Worm (Caenorhabditis elegans) whole organism, midembryonic: ENCODE data around the gene spdl-1.

Experiments used
- T22C8.4 ChIP-seq: fragments of 200-800 bp; sonication (Bioruptor generic); IDR thresholded peaks from 2 replicates; pipeline ENCODE4 v1.3.6; 2022; ENCODE audit warnings: missing genetic modification characterization, missing compliant biosample characterization
- cog-1 ChIP-seq: sonication (generic microtip); optimal IDR thresholded peaks from 2 replicates; lab custom pipeline; 2016; ENCODE audit warnings: missing genetic modification characterization, missing compliant biosample characterization
- flt-1 ChIP-seq: fragments of 200-800 bp; sonication (Bioruptor generic); IDR thresholded peaks from 2 replicates; pipeline ENCODE4 v1.3.6; 2022; ENCODE audit warnings: missing genetic modification characterization, missing compliant biosample characterization
- klf-2 ChIP-seq: fragments of 200-800 bp; sonication (Bioruptor generic); conservative IDR thresholded peaks from 2 replicates; pipeline ENCODE4 v1.3.6; 2022; ENCODE audit warnings: missing genetic modification reagents, missing genetic modification characterization, missing compliant biosample characterization
- ref-1 ChIP-seq: fragments of 200-800 bp; sonication (Bioruptor generic); conservative IDR thresholded peaks from 2 replicates; pipeline ENCODE4 v1.3.6; 2022; ENCODE audit warnings: missing genetic modification reagents, missing genetic modification characterization, missing compliant biosample characterization
- ztf-23 ChIP-seq: fragments of 200-800 bp; sonication (Bioruptor generic); IDR thresholded peaks from 2 replicates; pipeline ENCODE4 v1.3.6; 2022; ENCODE audit warnings: missing genetic modification reagents, missing genetic modification characterization, missing compliant biosample characterization
- ztf-29 ChIP-seq: fragments of 200-800 bp; sonication (Bioruptor generic); IDR thresholded peaks from 2 replicates; pipeline ENCODE4 v1.3.6; 2022; ENCODE audit warnings: missing genetic modification reagents, missing genetic modification characterization, missing compliant biosample characterization

DNA sequence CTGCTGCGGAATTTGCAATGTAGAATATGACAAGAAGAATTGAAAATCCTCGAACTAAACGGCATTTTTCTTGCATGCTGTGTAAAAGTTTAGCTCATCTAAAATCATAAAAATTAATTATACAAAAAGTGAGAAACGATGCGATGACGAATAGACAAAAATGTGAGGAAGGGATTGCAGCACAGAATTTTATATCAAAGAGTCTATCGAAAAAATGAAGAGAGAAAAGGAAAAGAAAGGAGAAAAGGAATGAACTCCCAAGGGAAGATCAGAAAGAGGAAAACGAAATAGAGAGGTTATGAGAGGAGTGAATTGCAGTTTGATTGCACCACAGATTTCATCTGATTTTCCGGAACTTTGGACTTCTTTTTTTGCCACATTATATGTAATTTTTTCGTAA lies 12.9 kb downstream of the spdl-1 start, which contains the start of gene glr-4:
- TF ChIP-seq ztf-29 (GFP tag; lab: Robert Waterston, UW) (no peak), ztf-23 (no peak), flt-1 (GFP tag; lab: Robert Waterston, UW) (no peak), T22C8.4 (GFP tag; lab: Robert Waterston, UW) (no peak), klf-2 (no peak), cog-1 (tag; lab: Kevin White, UChicago) (no peak), ref-1 (GFP tag; lab: Robert Waterston, UW) (no peak)
